Worm (Caenorhabditis elegans): ENCODE measurements around the gene F55G7.1.
A peak's percentile ranks its signal among the peaks of the same experiment; 100 is the strongest.

The F55G7.1 gene

DNA sequence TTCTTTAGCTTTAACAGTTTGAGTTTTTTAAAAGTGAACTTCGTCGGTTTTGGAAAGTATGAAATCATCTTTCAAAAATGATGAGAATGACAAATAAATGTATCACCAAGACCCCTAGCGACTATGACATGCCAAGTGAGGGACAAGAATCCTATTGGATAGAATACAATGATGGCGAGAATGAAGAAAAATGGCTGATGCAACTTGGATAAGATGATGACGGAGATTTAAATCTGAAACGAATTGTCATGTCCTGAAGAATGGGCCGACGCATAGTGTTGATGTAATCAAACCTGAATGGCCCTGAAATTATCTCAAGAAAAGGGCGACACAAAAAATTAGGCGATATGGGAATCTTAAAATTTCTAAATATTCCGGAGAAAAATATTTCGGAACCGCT is 39.4 kb downstream of the F55G7.1 start:
- TF ChIP-seq klf-2 (GFP tag; conservative IDR thresholded peaks at IDR 0.05): no peak
- TF ChIP-seq T22C8.4 (GFP tag; IDR thresholded peaks at IDR 0.05): no peak
- TF ChIP-seq cog-1 (tag; optimal IDR thresholded peaks at IDR 0.05): no peak
- TF ChIP-seq flt-1 (GFP tag; IDR thresholded peaks at IDR 0.05): no peak
- no peak for TF ChIP-seq tab-1 (GFP tag; IDR thresholded peaks at IDR 0.05)
- TF ChIP-seq ztf-23 (GFP tag; IDR thresholded peaks at IDR 0.05): no peak
- TF ChIP-seq ref-1 (GFP tag; conservative IDR thresholded peaks at IDR 0.05): no peak
- no peak for TF ChIP-seq ztf-29 (GFP tag; IDR thresholded peaks at IDR 0.05)
- no peak for TF ChIP-seq med-1 (GFP tag; optimal IDR thresholded peaks at IDR 0.05; ENCODE audit: insufficient read depth)

DNA sequence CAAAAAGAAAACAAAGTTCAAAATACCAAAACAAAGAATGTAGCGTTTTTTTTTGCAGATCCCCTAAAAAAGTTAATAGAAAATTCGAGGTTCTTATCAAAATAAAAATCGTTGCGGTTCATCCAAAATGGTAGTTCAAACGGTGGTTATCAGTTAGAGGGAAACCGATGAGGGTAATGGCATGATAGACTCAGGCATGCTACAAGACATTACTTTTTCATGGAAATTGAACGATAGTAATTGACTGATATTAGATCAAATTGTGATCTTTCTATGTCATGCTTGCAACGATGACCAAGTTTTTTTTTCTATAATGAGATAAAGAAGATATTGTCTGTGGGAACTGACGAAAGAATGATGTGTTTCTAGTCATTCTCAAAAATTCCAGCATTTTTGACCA is 40.3 kb downstream of the F55G7.1 start:
- TF ChIP-seq T22C8.4 (GFP tag; IDR thresholded peaks at IDR 0.05) (no peak), cog-1 (tag; optimal IDR thresholded peaks at IDR 0.05) (no peak), klf-2 (GFP tag; conservative IDR thresholded peaks at IDR 0.05) (no peak), ztf-29 (GFP tag; IDR thresholded peaks at IDR 0.05) (no peak), ztf-23 (GFP tag; IDR thresholded peaks at IDR 0.05) (no peak), flt-1 (GFP tag; IDR thresholded peaks at IDR 0.05) (no peak), tab-1 (GFP tag; IDR thresholded peaks at IDR 0.05) (no peak), ref-1 (GFP tag; conservative IDR thresholded peaks at IDR 0.05) (no peak), med-1 (GFP tag; optimal IDR thresholded peaks at IDR 0.05; ENCODE audit: insufficient read depth) (no peak)

DNA sequence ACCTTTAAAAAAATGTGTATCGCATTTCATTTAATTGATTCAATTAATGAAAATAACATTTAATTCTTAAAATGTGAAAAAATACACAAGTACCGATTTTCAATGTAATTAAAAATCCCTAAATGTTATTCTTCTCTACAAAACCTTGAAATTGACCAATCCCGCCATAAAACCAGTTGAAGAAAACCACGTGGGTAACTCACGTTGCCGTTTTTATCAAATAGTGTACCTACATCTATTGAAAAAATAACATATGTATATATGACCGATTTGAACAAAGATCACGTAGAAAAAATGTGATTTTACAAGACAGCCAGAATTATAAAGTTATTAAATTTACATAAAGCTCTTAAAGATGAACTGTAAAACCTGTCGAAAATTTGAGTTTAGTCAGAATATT is 40.9 kb downstream of the F55G7.1 start:
- TF ChIP-seq ztf-29 (GFP tag; IDR thresholded peaks at IDR 0.05) (no peak), ztf-23 (GFP tag; IDR thresholded peaks at IDR 0.05) (no peak), med-1 (GFP tag; optimal IDR thresholded peaks at IDR 0.05; ENCODE audit: insufficient read depth) (no peak), T22C8.4 (GFP tag; IDR thresholded peaks at IDR 0.05) (no peak), ref-1 (GFP tag; conservative IDR thresholded peaks at IDR 0.05) (no peak), cog-1 (tag; optimal IDR thresholded peaks at IDR 0.05) (no peak), klf-2 (GFP tag; conservative IDR thresholded peaks at IDR 0.05) (no peak), tab-1 (GFP tag; IDR thresholded peaks at IDR 0.05) (no peak), flt-1 (GFP tag; IDR thresholded peaks at IDR 0.05) (no peak)

DNA sequence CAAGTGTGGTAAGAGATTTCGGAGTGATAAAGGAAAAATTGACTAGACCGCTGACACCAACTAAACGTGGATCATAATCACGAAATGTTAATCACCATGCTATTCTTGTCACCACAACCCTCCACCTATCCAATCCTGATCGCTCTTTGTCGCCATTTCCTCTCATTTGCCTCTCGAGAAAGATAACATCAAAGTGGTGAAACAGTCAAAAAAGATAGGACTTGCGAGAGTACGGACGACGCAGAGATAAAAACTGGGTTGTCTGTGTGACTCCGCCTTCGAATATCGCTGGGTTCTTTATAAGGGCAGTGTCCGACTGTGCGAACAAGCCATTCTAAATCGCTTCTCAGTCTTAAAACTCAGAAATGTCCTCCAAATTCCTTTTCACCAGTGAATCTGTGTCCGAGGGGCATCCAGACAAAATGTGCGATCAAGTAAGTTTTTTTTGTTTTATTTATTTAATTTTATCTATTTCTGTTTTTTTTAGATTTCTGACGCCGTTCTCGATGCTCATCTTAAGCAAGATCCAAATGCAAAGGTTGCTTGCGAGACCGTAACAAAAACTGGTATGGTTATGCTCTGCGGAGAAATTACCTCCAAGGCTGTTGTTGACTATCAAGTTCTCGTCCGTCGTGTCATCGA is 41.6 kb downstream of the F55G7.1 start, which contains the start of gene sams-1:
Gene sams-1, plus strand, starts transcription at position 300 of the 642 bp plus-strand sequence.
- TF ChIP-seq ztf-29 (GFP tag; IDR thresholded peaks at IDR 0.05) (no peak), tab-1 (GFP tag; IDR thresholded peaks at IDR 0.05) (no peak), cog-1 (tag; optimal IDR thresholded peaks at IDR 0.05) (no peak), ref-1 (GFP tag; conservative IDR thresholded peaks at IDR 0.05) (no peak), ztf-23 (GFP tag; IDR thresholded peaks at IDR 0.05) (no peak), T22C8.4 (GFP tag; IDR thresholded peaks at IDR 0.05) (no peak), klf-2 (GFP tag; conservative IDR thresholded peaks at IDR 0.05) (no peak), flt-1 (GFP tag; IDR thresholded peaks at IDR 0.05) (no peak), med-1 (GFP tag; optimal IDR thresholded peaks at IDR 0.05; ENCODE audit: insufficient read depth) (no peak)

DNA sequence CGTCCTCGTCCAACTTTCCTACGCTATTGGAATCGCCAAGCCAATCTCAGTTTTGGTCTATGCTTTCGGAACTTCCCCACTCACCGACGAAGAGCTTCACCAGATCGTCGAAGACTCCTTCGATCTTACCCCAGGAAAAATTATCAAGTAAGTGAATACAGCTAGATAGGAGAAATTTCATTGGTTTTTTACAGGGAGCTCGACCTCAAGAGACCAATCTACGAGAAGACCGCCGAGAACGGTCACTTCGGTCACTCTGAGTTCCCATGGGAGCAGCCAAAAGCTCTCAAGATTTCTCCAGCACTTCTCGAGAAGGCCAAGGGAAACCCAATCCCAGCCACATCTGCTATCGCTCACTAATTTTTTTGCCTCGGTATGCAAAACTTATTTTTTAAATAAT is 42.8 kb downstream of the F55G7.1 start:
- TF ChIP-seq cog-1 (tag; optimal IDR thresholded peaks at IDR 0.05) (no peak), klf-2 (GFP tag; conservative IDR thresholded peaks at IDR 0.05) (no peak), flt-1 (GFP tag; IDR thresholded peaks at IDR 0.05) (no peak)

DNA sequence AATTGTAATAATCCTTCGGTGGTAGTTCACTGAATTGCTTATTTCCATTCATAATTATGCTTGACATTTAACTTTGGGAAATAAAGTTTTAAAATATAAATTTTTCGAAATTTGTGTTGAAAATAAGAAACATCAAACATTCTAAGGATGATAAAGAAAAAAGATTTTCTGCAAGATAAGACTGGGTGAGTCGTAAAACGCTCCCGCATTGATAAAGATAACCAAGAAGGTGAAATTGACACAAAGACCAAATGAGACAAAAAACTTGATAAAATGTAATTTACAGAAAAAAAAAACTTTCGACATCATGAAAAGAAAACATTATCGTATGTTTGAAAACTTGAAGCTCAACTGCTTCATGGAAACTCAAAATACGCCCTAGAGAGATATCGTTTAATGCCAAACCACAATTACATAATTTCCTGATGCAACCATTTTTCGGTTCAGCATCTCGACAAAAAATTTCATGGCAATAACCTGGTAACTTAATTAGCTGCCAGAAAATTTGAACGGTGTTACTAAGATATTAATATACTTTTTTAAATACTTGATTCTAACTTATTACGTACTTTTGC is 43.9 kb downstream of the F55G7.1 start:
- no peak for TF ChIP-seq klf-2 (GFP tag; conservative IDR thresholded peaks at IDR 0.05)
- no peak for TF ChIP-seq ztf-29 (GFP tag; IDR thresholded peaks at IDR 0.05)
- TF ChIP-seq med-1 (GFP tag; optimal IDR thresholded peaks at IDR 0.05; ENCODE audit: insufficient read depth): no peak
- TF ChIP-seq cog-1 (tag; optimal IDR thresholded peaks at IDR 0.05): no peak
- TF ChIP-seq ztf-23 (GFP tag; IDR thresholded peaks at IDR 0.05): no peak

DNA sequence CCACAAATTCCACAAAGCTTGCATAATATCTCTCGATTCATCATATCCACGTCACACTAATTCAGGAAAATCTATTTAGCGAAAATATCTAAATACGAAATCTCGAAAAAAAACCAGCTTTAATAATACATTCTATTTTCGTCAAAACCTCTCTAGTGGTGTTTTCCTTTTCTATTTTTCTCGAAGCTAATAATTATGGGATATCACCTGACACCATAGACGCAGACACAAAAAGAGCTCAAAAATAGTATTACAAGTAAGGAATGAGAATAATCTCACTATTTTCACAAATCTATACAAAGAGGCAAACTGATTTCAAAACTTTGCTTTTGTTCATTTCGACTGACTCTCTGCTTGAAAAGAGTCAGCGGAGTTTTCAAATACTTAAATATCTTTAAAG is 44.9 kb downstream of the F55G7.1 start:
- TF ChIP-seq med-1 (GFP tag; optimal IDR thresholded peaks at IDR 0.05; ENCODE audit: insufficient read depth) (no peak), T22C8.4 (GFP tag; IDR thresholded peaks at IDR 0.05) (no peak), ztf-23 (GFP tag; IDR thresholded peaks at IDR 0.05) (no peak), cog-1 (tag; optimal IDR thresholded peaks at IDR 0.05) (no peak), klf-2 (GFP tag; conservative IDR thresholded peaks at IDR 0.05) (no peak), flt-1 (GFP tag; IDR thresholded peaks at IDR 0.05) (no peak)

DNA sequence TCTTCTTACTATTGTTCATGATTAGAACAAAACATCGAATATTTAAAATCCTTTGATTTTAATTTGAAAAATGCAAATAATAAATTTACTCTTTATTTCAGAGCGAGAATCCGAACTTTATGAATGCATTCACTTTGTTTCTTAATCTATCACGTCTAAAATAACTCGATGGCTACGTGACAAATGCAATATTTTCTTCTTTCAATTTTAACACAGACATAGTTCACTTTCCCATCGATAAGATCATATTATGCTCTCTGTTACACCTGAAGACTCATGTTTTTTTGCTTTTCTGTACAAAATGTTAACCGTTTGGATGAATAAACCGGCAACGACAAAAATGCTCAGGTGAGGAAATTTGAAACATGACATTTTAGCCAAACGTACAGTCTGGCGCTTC is 45.3 kb downstream of the F55G7.1 start:
- TF ChIP-seq klf-2 (GFP tag; conservative IDR thresholded peaks at IDR 0.05) (no peak), ref-1 (GFP tag; conservative IDR thresholded peaks at IDR 0.05) (no peak), tab-1 (GFP tag; IDR thresholded peaks at IDR 0.05) (no peak), flt-1 (GFP tag; IDR thresholded peaks at IDR 0.05) (no peak), ztf-23 (GFP tag; IDR thresholded peaks at IDR 0.05) (no peak), cog-1 (tag; optimal IDR thresholded peaks at IDR 0.05) (no peak), T22C8.4 (GFP tag; IDR thresholded peaks at IDR 0.05) (no peak), ztf-29 (GFP tag; IDR thresholded peaks at IDR 0.05) (no peak)

DNA sequence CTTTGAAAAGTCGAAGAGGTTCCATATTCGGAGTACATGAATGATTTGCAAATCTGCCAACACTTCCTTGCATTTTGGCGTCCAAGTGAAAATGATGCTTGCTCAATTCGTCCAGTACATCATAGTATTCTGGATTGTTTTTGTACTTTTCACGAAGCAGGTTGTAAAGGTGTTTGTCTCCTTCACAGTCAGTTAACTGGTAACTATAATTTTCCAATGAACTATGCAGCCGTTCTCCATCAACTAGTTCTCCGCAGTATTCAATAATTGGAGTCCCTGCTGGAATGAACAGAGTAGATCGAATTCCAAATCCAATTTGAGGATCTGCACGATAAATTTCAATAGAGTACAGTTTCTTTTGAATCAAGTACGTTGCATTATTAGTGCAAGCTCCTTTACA is 47.1 kb downstream of the F55G7.1 start:
- TF ChIP-seq ref-1 (GFP tag; conservative IDR thresholded peaks at IDR 0.05): no peak
- no peak for TF ChIP-seq ztf-23 (GFP tag; IDR thresholded peaks at IDR 0.05)
- TF ChIP-seq tab-1 (GFP tag; IDR thresholded peaks at IDR 0.05): no peak
- TF ChIP-seq cog-1 (tag; optimal IDR thresholded peaks at IDR 0.05): no peak
- no peak for TF ChIP-seq T22C8.4 (GFP tag; IDR thresholded peaks at IDR 0.05)
- no peak for TF ChIP-seq klf-2 (GFP tag; conservative IDR thresholded peaks at IDR 0.05)
- TF ChIP-seq flt-1 (GFP tag; IDR thresholded peaks at IDR 0.05): no peak
- no peak for TF ChIP-seq ztf-29 (GFP tag; IDR thresholded peaks at IDR 0.05)
- no peak for TF ChIP-seq med-1 (GFP tag; optimal IDR thresholded peaks at IDR 0.05; ENCODE audit: insufficient read depth)

DNA sequence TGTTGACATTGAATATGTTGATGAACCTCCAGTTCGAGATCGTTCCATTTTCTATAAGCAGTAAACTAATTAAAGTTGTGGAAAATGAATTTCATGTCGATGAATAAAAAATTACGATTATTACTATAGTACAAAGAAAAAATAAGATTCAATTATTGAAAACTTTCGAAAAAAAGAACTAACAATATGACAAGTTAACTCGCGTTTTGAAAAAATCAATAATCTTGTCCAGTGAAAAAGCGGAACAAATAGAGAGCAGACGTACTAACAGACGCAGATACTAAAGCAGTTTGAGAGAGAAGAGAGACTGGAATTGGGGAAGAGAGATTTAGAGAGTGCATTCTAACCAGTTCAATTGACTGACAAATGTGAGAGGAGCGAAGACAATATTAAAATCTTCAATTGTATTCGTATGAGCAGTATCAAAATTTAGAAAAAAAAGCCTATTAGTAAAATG is 50.4 kb downstream of the F55G7.1 start, which contains the start of gene set-6:
Gene set-6, minus strand, starts transcription at position 51 of the 457 bp plus-strand sequence.
- TF ChIP-seq ref-1 (GFP tag; conservative IDR thresholded peaks at IDR 0.05) (no peak), T22C8.4 (GFP tag; IDR thresholded peaks at IDR 0.05) (peak; percentile 60; the same call in 1 of the 2 replicates), tab-1 (GFP tag; IDR thresholded peaks at IDR 0.05) (no peak)
